Worm (Caenorhabditis elegans): Measurements from ENCODE around the gene B0457.4.

ce11 chrII:8953703-8954102, 41.9 kb upstream of the B0457.4 start:
- TF ChIP-seq tbx-2 (tag; optimal IDR thresholded peaks at IDR 0.05), result no peak
- TF ChIP-seq ets-4 (tag; optimal IDR thresholded peaks at IDR 0.05), result no peak

Measured in whole organism, late embryonic.